Worm (Caenorhabditis elegans) whole organism, L3 larva: Measurements from ENCODE around the gene ZK1307.7.

Experiments used
- R02D3.7 ChIP-seq: fragments of 150-350 bp; optimal IDR thresholded peaks from 2 replicates; lab custom pipeline; 2014; ENCODE audit warnings: missing biosample characterization, missing genetic modification characterization
- ZK546.5 ChIP-seq: sonication (generic microtip); optimal IDR thresholded peaks from 2 replicates; lab custom pipeline; 2017; ENCODE audit warnings: missing biosample characterization, missing genetic modification characterization
- ama-1 ChIP-seq: fragments of 150-350 bp; optimal IDR thresholded peaks from 2 replicates; lab custom pipeline; 2018
- ceh-28 ChIP-seq: fragments of 150-350 bp; optimal IDR thresholded peaks from 2 replicates; lab custom pipeline; 2014; ENCODE audit warnings: missing biosample characterization, missing genetic modification reagents, missing genetic modification characterization
- daf-12 ChIP-seq: fragments of 150-350 bp; optimal IDR thresholded peaks from 2 replicates; lab custom pipeline; 2014; ENCODE audit warnings: missing biosample characterization, missing genetic modification reagents, missing genetic modification characterization
- egl-5 ChIP-seq: fragments of 150-350 bp; optimal IDR thresholded peaks from 2 replicates; lab custom pipeline; 2017; ENCODE audit warnings: missing biosample characterization, missing genetic modification reagents, missing genetic modification characterization, inconsistent platforms
- elt-1 ChIP-seq: fragments of 150-350 bp; optimal IDR thresholded peaks from 2 replicates; lab custom pipeline; 2014; ENCODE audit warnings: missing biosample characterization, missing genetic modification characterization
- elt-2 ChIP-seq: sonication (generic microtip); optimal IDR thresholded peaks from 2 replicates; lab custom pipeline; 2016; ENCODE audit warnings: missing genetic modification reagents, mild to moderate bottlenecking, missing genetic modification characterization, missing compliant biosample characterization
- elt-3 ChIP-seq, 3 experiments: fragments of 150-350 bp in 1 of 3; sonication (generic microtip) in 2 of 3; optimal IDR thresholded peaks; 2 replicates in 2 of 3; 4 replicates in 1 of 3; lab custom pipeline; 2014 to 2017; ENCODE audit warnings: missing biosample characterization in 3 of 3, missing genetic modification characterization in 3 of 3
- fkh-10 ChIP-seq: sonication (generic microtip); optimal IDR thresholded peaks from 2 replicates; lab custom pipeline; 2017; ENCODE audit warnings: missing biosample characterization, missing genetic modification reagents, missing genetic modification characterization
- fkh-2 ChIP-seq: fragments of 150-350 bp; optimal IDR thresholded peaks from 2 replicates; lab custom pipeline; 2014; ENCODE audit warnings: missing biosample characterization, missing genetic modification reagents, missing genetic modification characterization
- fos-1 ChIP-seq: fragments of 150-350 bp; optimal IDR thresholded peaks from 2 replicates; lab custom pipeline; 2014; ENCODE audit warnings: missing biosample characterization, missing genetic modification characterization
- jun-1 ChIP-seq: fragments of 150-350 bp; optimal IDR thresholded peaks from 2 replicates; lab custom pipeline; 2014; ENCODE audit warnings: missing biosample characterization, missing genetic modification reagents, missing genetic modification characterization
- lin-15B ChIP-seq: fragments of 150-350 bp; optimal IDR thresholded peaks from 2 replicates; lab custom pipeline; 2014; ENCODE audit warnings: missing biosample characterization, missing genetic modification characterization
- lin-39 ChIP-seq: fragments of 150-350 bp; optimal IDR thresholded peaks from 2 replicates; lab custom pipeline; 2018; ENCODE audit warnings: missing biosample characterization, missing genetic modification reagents, missing genetic modification characterization
- lsy-12 ChIP-seq: sonication (generic microtip); optimal IDR thresholded peaks from 2 replicates; lab custom pipeline; 2016; ENCODE audit warnings: mild to moderate bottlenecking, missing genetic modification characterization, missing compliant biosample characterization
- mdl-1 ChIP-seq: fragments of 150-350 bp; optimal IDR thresholded peaks from 2 replicates; lab custom pipeline; 2014; ENCODE audit warnings: missing biosample characterization, missing genetic modification characterization
- mml-1 ChIP-seq: fragments of 150-350 bp; sonication (generic microtip); optimal IDR thresholded peaks from 3 replicates; lab custom pipeline; 2014; ENCODE audit warnings: missing biosample characterization, missing genetic modification characterization
- nfya-1 ChIP-seq: sonication (generic microtip); optimal IDR thresholded peaks from 2 replicates; lab custom pipeline; 2017; ENCODE audit warnings: missing genetic modification characterization, mild to moderate bottlenecking, missing compliant biosample characterization, antibody characterized with exemption, moderate library complexity; ENCODE audit not compliant: insufficient read depth
- nhr-11 ChIP-seq: fragments of 150-350 bp; optimal IDR thresholded peaks from 2 replicates; lab custom pipeline; 2014; ENCODE audit warnings: missing biosample characterization, missing genetic modification characterization
- nhr-12 ChIP-seq: fragments of 150-350 bp; optimal IDR thresholded peaks from 2 replicates; lab custom pipeline; 2014; ENCODE audit warnings: missing biosample characterization, missing genetic modification characterization
- nhr-23 ChIP-seq: fragments of 150-350 bp; optimal IDR thresholded peaks from 2 replicates; lab custom pipeline; 2014; ENCODE audit warnings: missing biosample characterization, missing genetic modification reagents, missing genetic modification characterization
- nhr-237 ChIP-seq: fragments of 150-350 bp; optimal IDR thresholded peaks from 2 replicates; lab custom pipeline; 2014; ENCODE audit warnings: missing biosample characterization, missing genetic modification characterization
- nhr-25 ChIP-seq: sonication (generic microtip); optimal IDR thresholded peaks from 2 replicates; lab custom pipeline; 2017; ENCODE audit warnings: missing biosample characterization, missing genetic modification characterization
- nhr-28 ChIP-seq: fragments of 150-350 bp; optimal IDR thresholded peaks from 2 replicates; lab custom pipeline; 2014; ENCODE audit warnings: missing biosample characterization, missing genetic modification characterization
- nhr-43 ChIP-seq: sonication (generic microtip); optimal IDR thresholded peaks from 2 replicates; lab custom pipeline; 2016; ENCODE audit warnings: mild to moderate bottlenecking, missing genetic modification characterization, missing compliant biosample characterization; ENCODE audit not compliant: poor library complexity, severe bottlenecking
- nhr-67 ChIP-seq: fragments of 150-350 bp; optimal IDR thresholded peaks from 2 replicates; lab custom pipeline; 2014; ENCODE audit warnings: missing biosample characterization, missing genetic modification characterization
- nhr-76 ChIP-seq: fragments of 150-350 bp; sonication (generic microtip); optimal IDR thresholded peaks from 5 replicates; lab custom pipeline; 2014; ENCODE audit warnings: missing biosample characterization, missing genetic modification characterization
- nhr-77 ChIP-seq: fragments of 150-350 bp; optimal IDR thresholded peaks from 2 replicates; lab custom pipeline; 2014; ENCODE audit warnings: missing biosample characterization, missing genetic modification characterization
- pha-4 ChIP-seq: fragments of 150-350 bp; optimal IDR thresholded peaks from 2 replicates; lab custom pipeline; 2014; ENCODE audit warnings: missing biosample characterization, missing genetic modification reagents, missing genetic modification characterization
- pqm-1 ChIP-seq: fragments of 150-350 bp; optimal IDR thresholded peaks from 2 replicates; lab custom pipeline; 2017; ENCODE audit warnings: missing biosample characterization, missing genetic modification characterization, inconsistent platforms
- sea-2 ChIP-seq: fragments of 150-350 bp; sonication (generic microtip); optimal IDR thresholded peaks from 4 replicates; lab custom pipeline; 2014; ENCODE audit warnings: missing biosample characterization, missing genetic modification reagents, missing genetic modification characterization
- skn-1 ChIP-seq: fragments of 150-350 bp; optimal IDR thresholded peaks from 2 replicates; lab custom pipeline; 2014; ENCODE audit warnings: missing biosample characterization, missing genetic modification characterization
- snpc-4 ChIP-seq: fragments of 150-350 bp; optimal IDR thresholded peaks from 2 replicates; lab custom pipeline; 2014; ENCODE audit warnings: missing biosample characterization, missing genetic modification characterization
- unc-39 ChIP-seq: sonication (generic microtip); optimal IDR thresholded peaks from 4 replicates; lab custom pipeline; 2017; ENCODE audit warnings: missing biosample characterization, missing genetic modification characterization
- unc-62 ChIP-seq: fragments of 150-350 bp; sonication (generic microtip); optimal IDR thresholded peaks from 4 replicates; lab custom pipeline; 2014; ENCODE audit warnings: missing biosample characterization, missing genetic modification reagents, missing genetic modification characterization
- zag-1 ChIP-seq: fragments of 150-350 bp; optimal IDR thresholded peaks from 2 replicates; lab custom pipeline; 2014; ENCODE audit warnings: missing biosample characterization, missing genetic modification characterization
- ztf-11 ChIP-seq: fragments of 150-350 bp; optimal IDR thresholded peaks from 2 replicates; lab custom pipeline; 2014; ENCODE audit warnings: missing biosample characterization, missing genetic modification characterization

The ZK1307.7 gene

DNA sequence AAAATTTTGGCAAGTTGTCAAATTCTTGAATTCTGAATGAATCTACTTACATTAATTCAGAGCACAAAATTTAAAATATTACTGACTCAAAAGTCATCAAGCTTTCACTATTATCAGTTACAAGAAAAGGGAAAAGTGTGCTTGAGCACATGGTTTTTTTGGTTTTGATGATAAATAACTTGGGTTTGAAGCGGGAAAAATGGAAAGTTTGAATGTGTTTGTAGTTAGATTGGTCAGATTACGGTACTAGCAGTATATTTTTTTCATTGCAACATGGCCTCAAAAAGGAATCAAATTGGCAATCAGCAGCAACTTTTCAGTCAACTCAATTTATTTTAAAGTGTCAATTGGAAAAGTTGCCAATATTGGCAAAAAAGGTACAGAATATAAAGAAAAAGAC, 31.7 kb upstream of the ZK1307.7 start:
- TF ChIP-seq pqm-1 (tag; lab: Kevin White, UChicago) (peak; percentile 53), nhr-23 (no peak), lsy-12 (no peak), zag-1 (tag; lab: Kevin White, UChicago) (no peak), skn-1 (peak; percentile 18), pha-4 (tag; lab: Kevin White, UChicago) (peak; percentile 3), sea-2 (GFP tag; lab: Kevin White, UChicago) (no peak), elt-2 (peak; percentile 24), elt-3 (tag; optimal IDR thresholded peaks at IDR 0.05; lab: Kevin White, UChicago) (no peak)

DNA sequence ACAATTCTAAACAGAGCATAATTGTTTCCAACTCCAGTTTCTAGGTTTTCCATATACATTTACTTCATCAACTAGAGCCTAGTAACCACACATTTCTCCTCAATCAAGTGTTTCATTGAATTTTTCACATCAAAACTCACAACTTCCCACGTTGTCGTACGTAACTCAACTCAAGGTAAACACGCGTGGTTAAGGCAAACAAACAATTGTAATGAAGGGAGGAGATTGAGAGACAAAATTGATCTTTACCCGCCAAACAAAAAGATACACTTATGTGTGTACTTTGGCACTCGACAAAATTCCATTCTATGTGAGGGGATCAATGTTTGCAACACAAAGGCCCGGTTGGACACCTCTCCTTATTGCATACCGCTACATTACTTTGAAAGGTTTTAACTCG, 31.1 kb upstream of the ZK1307.7 start, which contains the start of gene nhr-19:
Gene nhr-19, minus strand, starts transcription at position 191 of the 400 bp plus-strand sequence.
- TF ChIP-seq pha-4 (tag; lab: Kevin White, UChicago) (peak; percentile 85), mdl-1 (tag; lab: Kevin White, UChicago) (peak; percentile 17), nhr-76 (tag; lab: Kevin White, UChicago) (no peak)

DNA sequence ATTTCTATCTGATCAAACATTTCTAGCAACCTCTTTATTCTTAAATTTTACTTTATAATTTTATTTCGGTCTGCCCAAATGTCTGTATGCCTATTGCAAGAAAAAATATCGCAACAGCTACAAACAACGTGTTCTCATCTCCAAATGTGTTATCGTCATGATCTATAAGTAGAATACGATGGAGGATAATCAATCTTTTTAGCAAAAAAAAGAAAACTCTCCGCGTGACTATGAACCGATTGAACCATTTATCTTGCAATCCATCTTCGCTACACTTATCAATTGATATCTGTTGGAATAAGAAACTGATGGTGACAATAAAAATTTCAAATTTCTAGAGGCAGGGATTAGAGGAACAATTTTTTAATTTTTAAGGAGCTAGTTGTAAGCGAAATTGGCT, 30.4 kb upstream of the ZK1307.7 start:
- TF ChIP-seq egl-5, result no peak
- TF ChIP-seq ZK546.5 (tag; lab: Kevin White, UChicago), result no peak
- peak; percentile 30 for TF ChIP-seq nhr-23
- no peak for TF ChIP-seq ceh-28 (tag; lab: Kevin White, UChicago)
- TF ChIP-seq elt-3 (tag; optimal IDR thresholded peaks at IDR 0.05; lab: Kevin White, UChicago), result no peak
- peak; percentile 93 for TF ChIP-seq elt-1 (tag; lab: Kevin White, UChicago)

DNA sequence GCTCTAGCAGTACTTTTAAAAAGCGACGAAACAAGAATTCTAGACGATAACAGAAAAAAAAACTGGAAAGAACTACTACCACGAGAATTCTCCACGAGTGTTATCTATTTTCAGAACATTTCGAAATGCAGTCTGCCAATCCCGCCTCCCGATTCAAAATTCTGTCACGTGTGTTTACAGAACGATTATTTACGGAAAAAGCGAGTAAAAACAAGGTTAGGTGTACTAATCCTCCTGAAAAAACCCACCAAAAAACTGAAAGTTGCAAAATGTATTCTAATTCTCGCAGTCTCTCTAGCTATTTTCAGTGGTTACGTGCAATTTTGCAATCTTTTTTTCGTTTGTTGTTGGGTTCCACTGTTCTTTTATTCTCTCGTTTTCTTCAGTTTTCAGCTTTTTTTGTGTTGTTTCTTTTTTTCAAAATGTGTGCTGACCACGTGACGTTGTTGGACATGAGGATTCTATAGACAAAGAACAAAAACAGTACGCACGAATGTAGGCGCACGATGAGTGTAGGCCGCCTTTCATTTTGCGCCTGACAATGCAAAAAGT, 29.8 kb upstream of the ZK1307.7 start:
- TF ChIP-seq nhr-28 (tag; lab: Kevin White, UChicago) (no peak), elt-2 (peak; percentile 20), ama-1 (lab: Kevin White, UChicago) (peak; percentile 17), pha-4 (tag; lab: Kevin White, UChicago) (peak; percentile 13)

DNA sequence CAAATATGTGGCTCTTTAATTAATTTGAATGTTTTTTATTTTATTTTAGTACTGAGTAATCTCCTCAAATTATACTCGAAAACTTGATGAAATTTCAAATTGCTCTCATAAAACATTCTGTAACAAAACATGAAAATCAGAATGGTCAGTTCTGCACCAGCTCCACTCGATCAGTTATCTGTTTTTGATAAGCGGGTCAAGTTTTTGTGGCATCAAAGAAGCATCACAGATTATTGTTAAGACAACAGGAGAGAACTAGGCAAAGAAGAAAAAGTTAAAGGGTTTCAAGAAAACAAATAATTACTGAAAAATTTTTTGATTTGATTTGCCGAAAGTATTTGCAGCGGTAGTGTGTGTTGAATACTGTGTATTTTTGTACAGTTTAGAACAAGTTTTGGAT, 29.3 kb upstream of the ZK1307.7 start:
- TF ChIP-seq nhr-11 (tag; lab: Kevin White, UChicago) (no peak), lin-15B (no peak), pqm-1 (tag; lab: Kevin White, UChicago) (peak; percentile 44), lin-39 (tag; lab: Kevin White, UChicago) (no peak), sea-2 (GFP tag; lab: Kevin White, UChicago) (no peak), fkh-10 (GFP tag; lab: Kevin White, UChicago) (no peak), R02D3.7 (tag; lab: Kevin White, UChicago) (no peak), snpc-4 (tag; lab: Kevin White, UChicago) (no peak), elt-2 (peak; percentile 53), lsy-12 (no peak), ZK546.5 (tag; lab: Kevin White, UChicago) (no peak), nhr-77 (no peak), jun-1 (tag; lab: Kevin White, UChicago) (no peak), pha-4 (tag; lab: Kevin White, UChicago) (peak; percentile 6), nhr-25 (tag; lab: Kevin White, UChicago) (no peak)
- TF ChIP-seq, all 47 proteins: peak for 3

DNA sequence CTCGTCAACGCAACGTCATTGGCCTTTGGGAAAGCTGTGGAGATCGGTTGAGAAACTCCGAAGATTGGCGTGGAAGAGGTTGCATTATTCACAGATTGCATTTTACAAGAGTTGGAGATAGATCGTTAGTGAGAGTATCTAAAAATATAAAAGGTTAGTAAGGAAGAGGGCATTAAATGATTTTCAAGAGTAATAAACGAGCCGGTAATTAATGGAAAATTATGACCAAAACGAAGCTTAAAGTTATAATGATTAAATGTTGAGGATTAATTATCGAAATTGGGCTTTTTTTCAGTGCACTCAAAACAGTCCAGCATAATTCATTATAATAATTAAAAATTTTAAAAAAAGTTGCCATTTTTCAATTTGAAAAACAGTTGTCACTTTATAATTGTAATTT, 27.1 kb upstream of the ZK1307.7 start, which contains the start of gene pap-2:
Gene pap-2, minus strand, starts transcription at position 101 of the 400 bp plus-strand sequence.
- TF ChIP-seq unc-39, result no peak

DNA sequence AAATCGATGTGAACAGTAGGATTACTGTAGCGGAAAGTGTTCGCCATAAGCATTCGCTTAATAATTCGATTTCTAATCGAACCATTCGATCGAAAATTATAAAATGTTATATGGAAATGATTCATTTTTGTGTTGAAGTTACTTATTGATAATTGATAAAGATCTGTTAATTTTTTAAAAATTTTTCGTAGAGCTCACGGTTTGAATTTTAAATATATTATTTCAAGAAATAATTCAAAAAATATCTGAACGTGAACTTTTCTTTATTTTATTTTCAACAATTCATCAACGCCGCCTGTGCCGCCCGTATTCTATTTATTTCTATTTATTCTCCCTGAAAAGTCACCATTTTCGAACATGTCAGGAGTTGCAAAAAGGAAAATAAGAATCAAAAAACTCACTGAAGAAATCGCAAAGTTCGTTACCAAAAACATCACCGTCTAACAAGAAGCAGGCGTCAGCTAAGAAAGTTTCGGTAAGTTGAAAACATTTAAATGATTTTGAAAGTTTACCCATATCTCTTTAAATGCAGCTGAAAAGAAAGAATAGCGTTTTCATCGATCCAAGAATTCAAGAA, 25.0 kb upstream of the ZK1307.7 start, which contains the start of the genes T15H9.5 and T15H9.4:
Gene T15H9.5, minus strand, starts transcription at position 101 of the 577 bp plus-strand sequence.
Gene T15H9.4, plus strand, starts transcription at position 527 of the 577 bp plus-strand sequence.
- TF ChIP-seq nhr-67 (no peak), ama-1 (lab: Kevin White, UChicago) (no peak), zag-1 (tag; lab: Kevin White, UChicago) (no peak), unc-39 (no peak), unc-62 (GFP tag; lab: Kevin White, UChicago) (no peak), fos-1 (tag; lab: Kevin White, UChicago) (no peak), ZK546.5 (tag; lab: Kevin White, UChicago) (no peak), ztf-11 (tag; lab: Kevin White, UChicago) (no peak), elt-1 (tag; lab: Kevin White, UChicago) (no peak), lsy-12 (no peak), pqm-1 (tag; lab: Kevin White, UChicago) (no peak), nfya-1 (tag; lab: Kevin White, UChicago) (no peak), mml-1 (tag; lab: Kevin White, UChicago) (no peak), fkh-2 (tag; lab: Kevin White, UChicago) (no peak), fkh-10 (GFP tag; lab: Kevin White, UChicago) (no peak), nhr-237 (tag; lab: Kevin White, UChicago) (no peak), nhr-43 (tag; lab: Kevin White, UChicago) (no peak), nhr-12 (tag; lab: Kevin White, UChicago) (no peak), daf-12 (tag; lab: Kevin White, UChicago) (no peak)
